Worm (Caenorhabditis elegans) whole organism, L3 larva: Measurements from ENCODE around the gene ZK792.7.

Experiments used
- nhr-25 ChIP-seq: sonication (generic microtip); optimal IDR thresholded peaks from 2 replicates; lab custom pipeline; 2017; ENCODE audit warnings: missing biosample characterization, missing genetic modification characterization
- nhr-28 ChIP-seq: fragments of 150-350 bp; optimal IDR thresholded peaks from 2 replicates; lab custom pipeline; 2014; ENCODE audit warnings: missing biosample characterization, missing genetic modification characterization
- ztf-11 ChIP-seq: fragments of 150-350 bp; optimal IDR thresholded peaks from 2 replicates; lab custom pipeline; 2014; ENCODE audit warnings: missing biosample characterization, missing genetic modification characterization

DNA sequence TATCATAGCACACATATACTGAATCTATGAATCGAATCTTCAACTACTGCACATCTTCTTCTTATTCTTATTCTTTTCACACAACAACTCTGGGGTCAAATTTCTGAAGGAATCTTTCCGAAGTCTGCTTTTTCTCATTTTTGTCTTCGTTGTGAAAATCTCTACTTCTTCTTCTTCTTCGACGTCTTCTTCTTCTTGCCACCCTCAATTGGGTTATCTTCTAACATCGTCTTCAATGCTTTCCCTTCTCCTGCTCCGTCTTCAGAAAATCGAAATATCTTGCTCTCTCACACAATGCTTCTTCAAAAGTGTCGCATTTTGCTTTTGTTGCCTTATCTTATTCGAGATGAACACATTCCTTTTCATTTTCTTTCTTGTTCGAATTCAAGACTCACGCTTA, 29.0 kb downstream of the ZK792.7 start:
- no peak for TF ChIP-seq ztf-11
- TF ChIP-seq nhr-25 (tag; lab: Kevin White, UChicago), result no peak
- no peak for TF ChIP-seq nhr-28 (tag; lab: Kevin White, UChicago)
